Fruit fly (Drosophila melanogaster) S2 (cell line): ENCODE results near the gene Hecw.

Source experiments
- CG8478 ChIP-seq: fragments of >200 bp; optimal IDR thresholded peaks from 2 replicates; lab custom pipeline; 2018
- CTCF ChIP-seq, 2 experiments: fragments of >200 bp; optimal IDR thresholded peaks; 2 replicates each; lab custom pipeline; 2018

- no peak for TF ChIP-seq CG8478 (lab: Kevin White, UChicago)
- no peak for TF ChIP-seq CTCF (optimal IDR thresholded peaks at IDR 0.05; lab: Kevin White, UChicago)
These were observed 37.3 kb downstream of the Hecw start for dm6 chrX:9646022-9646421.
